Fruit fly (Drosophila melanogaster) whole organism, embryonic: Measurements from ENCODE around the gene Snx27.

Experiments
- Adf1 ChIP-seq: fragments of 200-800 bp; sonication (Bioruptor generic); IDR thresholded peaks from 2 replicates; pipeline ENCODE4 v1.3.6; 2022; ENCODE audit warnings: missing biosample characterization, missing genetic modification characterization
- BEAF-32 ChIP-seq: fragments of 200-800 bp; sonication (Bioruptor generic); optimal IDR thresholded peaks from 3 replicates; lab custom pipeline; 2017; ENCODE audit warnings: missing biosample characterization, missing genetic modification characterization, mild to moderate bottlenecking, moderate library complexity, missing genetic modification reagents
- Blimp-1 ChIP-seq: fragments of 200-800 bp; sonication (Bioruptor generic); optimal IDR thresholded peaks from 3 replicates; lab custom pipeline; 2018; ENCODE audit warnings: missing biosample characterization, missing genetic modification characterization, mild to moderate bottlenecking, moderate library complexity, missing genetic modification reagents
- Bteb2 ChIP-seq: fragments of 200-800 bp; sonication (Bioruptor generic); optimal IDR thresholded peaks from 2 replicates; lab custom pipeline; 2016; ENCODE audit warnings: missing biosample characterization, missing genetic modification characterization
- CG1024 ChIP-seq: fragments of 200-800 bp; sonication (Bioruptor generic); IDR thresholded peaks from 2 replicates; pipeline ENCODE4 v1.3.6; 2022; ENCODE audit warnings: missing biosample characterization, missing genetic modification characterization
- CG10565 ChIP-seq: fragments of 200-800 bp; sonication (Bioruptor generic); optimal IDR thresholded peaks from 3 replicates; lab custom pipeline; 2016; ENCODE audit warnings: missing biosample characterization, mild to moderate bottlenecking, missing genetic modification characterization
- CG11504 ChIP-seq: fragments of 200-800 bp; sonication (Bioruptor generic); optimal IDR thresholded peaks from 3 replicates; lab custom pipeline; 2019; ENCODE audit warnings: missing biosample characterization, mild to moderate bottlenecking, missing genetic modification characterization, moderate library complexity
- CG14667 ChIP-seq: fragments of 200-800 bp; sonication (Bioruptor generic); IDR thresholded peaks from 2 replicates; pipeline ENCODE4 v1.3.6; 2022; ENCODE audit warnings: missing biosample characterization, missing genetic modification characterization
- CG14965 ChIP-seq: fragments of 200-800 bp; sonication (Bioruptor generic); optimal IDR thresholded peaks from 2 replicates; lab custom pipeline; 2016; ENCODE audit warnings: missing biosample characterization, missing genetic modification characterization, borderline replicate concordance
- CG15011 ChIP-seq: fragments of 200-800 bp; sonication (Bioruptor generic); optimal IDR thresholded peaks from 3 replicates; lab custom pipeline; 2018; ENCODE audit warnings: missing biosample characterization, mild to moderate bottlenecking, missing genetic modification characterization
- CG17802 ChIP-seq: fragments of 200-800 bp; sonication (Bioruptor generic); optimal IDR thresholded peaks from 2 replicates; lab custom pipeline; 2018; ENCODE audit warnings: missing biosample characterization, mild to moderate bottlenecking, missing genetic modification characterization, moderate library complexity
- CG32532 ChIP-seq: fragments of 200-800 bp; sonication (Bioruptor generic); IDR thresholded peaks from 2 replicates; pipeline ENCODE4 v1.3.6; 2022; ENCODE audit warnings: missing biosample characterization, missing genetic modification characterization
- CG43689 ChIP-seq: fragments of 200-800 bp; sonication (Bioruptor generic); IDR thresholded peaks from 2 replicates; pipeline ENCODE4 v1.3.6; 2022; ENCODE audit warnings: missing biosample characterization, missing genetic modification characterization
- CG4404 ChIP-seq: fragments of 200-800 bp; sonication (Bioruptor generic); IDR thresholded peaks from 2 replicates; pipeline ENCODE4 v1.3.6; 2022; ENCODE audit warnings: missing biosample characterization, missing genetic modification characterization
- CG6683 ChIP-seq: fragments of 200-800 bp; sonication (Bioruptor generic); optimal IDR thresholded peaks from 2 replicates; lab custom pipeline; 2017; ENCODE audit warnings: missing biosample characterization, mild to moderate bottlenecking, missing genetic modification characterization, missing genetic modification reagents
- CG6791 ChIP-seq: fragments of 200-800 bp; sonication (Bioruptor generic); IDR thresholded peaks from 3 replicates; pipeline ENCODE4 v1.3.6; 2022; ENCODE audit warnings: missing biosample characterization, missing genetic modification characterization; ENCODE audit not compliant: partially characterized antibody
- CG6813 ChIP-seq: fragments of 200-800 bp; sonication (Bioruptor generic); optimal IDR thresholded peaks from 2 replicates; lab custom pipeline; 2017; ENCODE audit warnings: missing biosample characterization, missing genetic modification characterization, mild to moderate bottlenecking, moderate library complexity, missing genetic modification reagents
- CG8089 ChIP-seq: fragments of 200-800 bp; sonication (Bioruptor generic); optimal IDR thresholded peaks from 3 replicates; lab custom pipeline; 2016; ENCODE audit warnings: missing biosample characterization, missing genetic modification characterization
- CTCF ChIP-seq: fragments of 200-800 bp; sonication (Bioruptor generic); optimal IDR thresholded peaks from 2 replicates; lab custom pipeline; 2017; ENCODE audit warnings: missing biosample characterization, mild to moderate bottlenecking, missing genetic modification characterization, moderate library complexity
- Elba2 ChIP-seq: fragments of 200-800 bp; sonication (Bioruptor generic); optimal IDR thresholded peaks from 3 replicates; lab custom pipeline; 2016; ENCODE audit warnings: missing biosample characterization, missing genetic modification characterization
- Hr3 ChIP-seq: fragments of 200-800 bp; sonication (Bioruptor generic); optimal IDR thresholded peaks from 3 replicates; lab custom pipeline; 2016; ENCODE audit warnings: missing biosample characterization, missing genetic modification characterization
- MBD-R2 ChIP-seq: fragments of 200-800 bp; sonication (Bioruptor generic); IDR thresholded peaks from 2 replicates; pipeline ENCODE4 v1.3.6; 2022; ENCODE audit warnings: missing biosample characterization, missing genetic modification characterization
- Nf-YB ChIP-seq: fragments of 200-800 bp; sonication (Bioruptor generic); optimal IDR thresholded peaks from 3 replicates; lab custom pipeline; 2019; ENCODE audit warnings: missing biosample characterization, mild to moderate bottlenecking, missing genetic modification characterization, moderate library complexity
- Oaz ChIP-seq: fragments of 200-800 bp; sonication (Bioruptor generic); IDR thresholded peaks from 2 replicates; pipeline ENCODE4 v1.3.6; 2022; ENCODE audit warnings: missing biosample characterization, missing genetic modification characterization
- Oli ChIP-seq: fragments of 200-800 bp; sonication (Bioruptor generic); optimal IDR thresholded peaks from 2 replicates; lab custom pipeline; 2018; ENCODE audit warnings: missing biosample characterization, mild to moderate bottlenecking, missing genetic modification characterization, moderate library complexity
- ac ChIP-seq: fragments of 200-800 bp; sonication (Bioruptor generic); optimal IDR thresholded peaks from 3 replicates; lab custom pipeline; 2017; ENCODE audit warnings: missing biosample characterization, mild to moderate bottlenecking, missing genetic modification characterization
- cad ChIP-seq: fragments of >200 bp; optimal IDR thresholded peaks from 2 replicates; lab custom pipeline; 2017; ENCODE audit warnings: missing biosample characterization, missing genetic modification characterization
- chinmo ChIP-seq: fragments of 200-800 bp; sonication (Bioruptor generic); IDR thresholded peaks from 4 replicates; pipeline ENCODE4 v1.3.6; 2022; ENCODE audit warnings: missing biosample characterization, missing genetic modification characterization; ENCODE audit not compliant: partially characterized antibody
- cwo ChIP-seq: fragments of 200-800 bp; sonication (Bioruptor generic); optimal IDR thresholded peaks from 3 replicates; lab custom pipeline; 2017; ENCODE audit warnings: missing biosample characterization, missing genetic modification characterization, mild to moderate bottlenecking, moderate library complexity, missing genetic modification reagents
- dan ChIP-seq: fragments of 200-800 bp; sonication (Bioruptor generic); IDR thresholded peaks from 2 replicates; pipeline ENCODE4 v1.3.6; 2022; ENCODE audit warnings: missing biosample characterization, missing genetic modification characterization
- dimm ChIP-seq: fragments of 200-800 bp; sonication (Bioruptor generic); IDR thresholded peaks from 2 replicates; pipeline ENCODE4 v1.3.6; 2022; ENCODE audit warnings: missing biosample characterization, missing genetic modification characterization
- ems ChIP-seq: fragments of 200-800 bp; sonication (Bioruptor generic); optimal IDR thresholded peaks from 3 replicates; lab custom pipeline; 2016; ENCODE audit warnings: missing biosample characterization, missing genetic modification characterization
- ftz-f1 ChIP-seq: fragments of 200-800 bp; sonication (Bioruptor generic); optimal IDR thresholded peaks from 2 replicates; lab custom pipeline; 2016; ENCODE audit warnings: missing biosample characterization, missing genetic modification characterization
- gsb-n ChIP-seq: fragments of 200-800 bp; sonication (Bioruptor generic); optimal IDR thresholded peaks from 3 replicates; lab custom pipeline; 2018; ENCODE audit warnings: missing biosample characterization, mild to moderate bottlenecking, missing genetic modification characterization
- jing ChIP-seq: fragments of 200-800 bp; sonication (Bioruptor generic); optimal IDR thresholded peaks from 2 replicates; lab custom pipeline; 2018; ENCODE audit warnings: missing biosample characterization, mild to moderate bottlenecking, missing genetic modification characterization
- knrl ChIP-seq: fragments of 200-800 bp; sonication (Bioruptor generic); IDR thresholded peaks from 3 replicates; pipeline ENCODE4 v1.3.6; 2022; ENCODE audit warnings: missing biosample characterization, missing genetic modification characterization; ENCODE audit not compliant: partially characterized antibody
- lmd ChIP-seq: fragments of 200-800 bp; sonication (Bioruptor generic); IDR thresholded peaks from 2 replicates; pipeline ENCODE4 v1.3.6; 2022; ENCODE audit warnings: missing biosample characterization, missing genetic modification characterization
- nerfin-2 ChIP-seq: fragments of 200-800 bp; sonication (Bioruptor generic); IDR thresholded peaks from 2 replicates; pipeline ENCODE4 v1.3.6; 2022; ENCODE audit warnings: missing biosample characterization, missing genetic modification characterization; ENCODE audit not compliant: partially characterized antibody
- pum ChIP-seq: fragments of 200-800 bp; sonication (Bioruptor generic); optimal IDR thresholded peaks from 2 replicates; lab custom pipeline; 2016; ENCODE audit warnings: missing biosample characterization, missing genetic modification characterization
- ro ChIP-seq: fragments of 200-800 bp; sonication (Bioruptor generic); IDR thresholded peaks from 2 replicates; pipeline ENCODE4 v1.3.6; 2022; ENCODE audit warnings: missing biosample characterization, missing genetic modification characterization
- seq ChIP-seq: fragments of 200-800 bp; sonication (Bioruptor generic); IDR thresholded peaks from 2 replicates; pipeline ENCODE4 v1.3.6; 2022; ENCODE audit warnings: missing biosample characterization, missing genetic modification characterization
- sim ChIP-seq: fragments of 200-800 bp; sonication (Bioruptor generic); IDR thresholded peaks from 2 replicates; pipeline ENCODE4 v1.3.6; 2022; ENCODE audit warnings: missing biosample characterization, missing genetic modification characterization
- sna ChIP-seq: fragments of 200-800 bp; sonication (Bioruptor generic); IDR thresholded peaks from 2 replicates; pipeline ENCODE4 v1.3.6; 2022; ENCODE audit warnings: missing biosample characterization, missing genetic modification characterization; ENCODE audit not compliant: partially characterized antibody
- sqz ChIP-seq: fragments of 200-800 bp; sonication (Bioruptor generic); optimal IDR thresholded peaks from 3 replicates; lab custom pipeline; 2018; ENCODE audit warnings: missing biosample characterization, mild to moderate bottlenecking, missing genetic modification characterization
- stwl ChIP-seq: fragments of 200-800 bp; sonication (Bioruptor generic); optimal IDR thresholded peaks from 3 replicates; lab custom pipeline; 2018; ENCODE audit warnings: missing biosample characterization, mild to moderate bottlenecking, missing genetic modification characterization, moderate library complexity
- tgo ChIP-seq: fragments of 200-800 bp; sonication (Bioruptor generic); IDR thresholded peaks from 3 replicates; pipeline ENCODE4 v1.3.6; 2022; ENCODE audit warnings: missing biosample characterization, missing genetic modification characterization
- tna ChIP-seq: fragments of 200-800 bp; sonication (Bioruptor generic); IDR thresholded peaks from 2 replicates; pipeline ENCODE4 v1.3.6; 2022; ENCODE audit warnings: missing biosample characterization, missing genetic modification characterization; ENCODE audit not compliant: partially characterized antibody
- trem ChIP-seq: fragments of 200-800 bp; optimal IDR thresholded peaks from 3 replicates; lab custom pipeline; 2019; ENCODE audit warnings: missing biosample characterization, mild to moderate bottlenecking, missing genetic modification characterization, moderate library complexity
- wor ChIP-seq: fragments of 200-800 bp; sonication (Bioruptor generic); IDR thresholded peaks from 2 replicates; pipeline ENCODE4 v1.3.6; 2022; ENCODE audit warnings: missing biosample characterization, missing genetic modification characterization

Gene Snx27

DNA sequence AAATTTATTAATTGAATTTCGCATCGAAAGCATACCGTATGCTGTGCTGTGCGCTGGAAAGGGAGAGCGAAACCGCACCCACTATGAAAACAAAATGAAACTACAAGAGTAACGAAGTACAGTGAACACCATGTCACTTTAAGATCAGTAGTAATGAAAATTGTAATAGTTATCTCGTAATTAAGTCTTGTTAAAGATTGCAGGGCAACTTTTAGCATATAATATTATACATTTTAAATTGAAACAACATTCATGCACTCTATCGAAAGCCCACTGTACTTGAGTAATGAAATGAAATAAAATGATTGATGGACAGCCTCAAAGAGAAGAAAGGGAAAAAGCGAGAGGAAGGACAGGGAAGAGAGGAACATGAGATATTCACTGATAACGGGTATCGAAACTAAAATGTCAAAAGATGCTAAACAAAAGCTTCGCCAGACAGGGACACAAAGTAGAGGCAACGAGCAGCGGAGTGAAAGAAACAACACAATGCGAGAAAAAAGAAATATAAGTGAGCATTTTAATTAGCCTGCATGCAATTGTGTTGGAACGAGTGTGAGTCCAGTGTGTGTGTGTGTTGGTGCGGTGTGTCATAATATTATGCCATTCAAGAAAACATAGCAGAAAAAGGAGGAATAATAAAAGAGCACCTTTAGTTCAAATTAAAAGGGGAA, 2.4 kb downstream of the Snx27 start (continued):
- TF ChIP-seq Nf-YB (GFP tag; lab: Kevin White, UChicago), result peak; percentile 50
- TF ChIP-seq wor, result no peak
- 0 out of 2 replicates have a peak, but pooled peaks have one; percentile 32 for TF ChIP-seq Adf1 (GFP tag; lab: Robert Waterston, UW)
- TF ChIP-seq ftz-f1 (GFP tag; lab: Kevin White, UChicago), result no peak
- TF ChIP-seq CG10565 (GFP tag; lab: Kevin White, UChicago), result no peak
- 0 out of 2 replicates have a peak, but pooled peaks have one; percentile 14 for TF ChIP-seq CG43689 (GFP tag; lab: Robert Waterston, UW)
- TF ChIP-seq Oli, result peak; percentile 86
- peak; percentile 82 for TF ChIP-seq CG32532 (GFP tag; lab: Robert Waterston, UW)
- no peak for TF ChIP-seq sim (GFP tag; lab: Robert Waterston, UW)
- peak; percentile 51 for TF ChIP-seq ems (GFP tag; lab: Kevin White, UChicago)
- TF ChIP-seq knrl (GFP tag; lab: Robert Waterston, UW), result no peak
- no peak for TF ChIP-seq CTCF (GFP tag; lab: Kevin White, UChicago)
- TF ChIP-seq CG6813, result peak; percentile 58
- no peak for TF ChIP-seq tna (GFP tag; lab: Robert Waterston, UW)
- TF ChIP-seq CG15011, result peak; percentile 43
- no peak for TF ChIP-seq CG6791 (GFP tag; lab: Robert Waterston, UW)
- TF ChIP-seq jing, result peak; percentile 51
- TF ChIP-seq trem (tag; lab: Kevin White, UChicago), result peak; percentile 2
- TF ChIP-seq chinmo, result no peak
- peak; percentile 67 for TF ChIP-seq cwo (GFP tag; lab: Kevin White, UChicago)
- no peak for TF ChIP-seq nerfin-2 (GFP tag; lab: Robert Waterston, UW)
- peak; percentile 48; the same call in 1 of the 2 replicates for TF ChIP-seq CG1024 (GFP tag; lab: Robert Waterston, UW)
- no peak for TF ChIP-seq Elba2 (GFP tag; lab: Kevin White, UChicago)
- peak; percentile 67 for TF ChIP-seq Blimp-1
- peak; percentile 71 for TF ChIP-seq Hr3 (GFP tag; lab: Kevin White, UChicago)
- TF ChIP-seq sqz (GFP tag; lab: Kevin White, UChicago), result no peak
- peak; percentile 80 for TF ChIP-seq lmd (GFP tag; lab: Robert Waterston, UW)
- TF ChIP-seq gsb-n (tag; lab: Kevin White, UChicago), result peak; percentile 74
- peak; percentile 47 for TF ChIP-seq CG4404 (GFP tag; lab: Robert Waterston, UW)
- TF ChIP-seq dan (GFP tag; lab: Robert Waterston, UW), result 0 out of 2 replicates have a peak, but pooled peaks have one; percentile 30
- peak; percentile 57 for TF ChIP-seq Bteb2 (GFP tag; lab: Kevin White, UChicago)
- no peak for TF ChIP-seq sna
- peak; percentile 60 for TF ChIP-seq pum
- TF ChIP-seq dimm, result peak; percentile 72
- 0 out of 2 replicates have a peak, but pooled peaks have one; percentile 13 for TF ChIP-seq ro
- no peak for TF ChIP-seq ac (GFP tag; lab: Kevin White, UChicago)
- TF ChIP-seq stwl, result no peak
- no peak for TF ChIP-seq cad (GFP tag; lab: Kevin White, UChicago)
- TF ChIP-seq MBD-R2 (GFP tag; lab: Robert Waterston, UW), result peak; percentile 47; the same call in 1 of the 2 replicates
- no peak for TF ChIP-seq CG17802
- TF ChIP-seq BEAF-32 (GFP tag; lab: Kevin White, UChicago), result no peak
- TF ChIP-seq seq (GFP tag; lab: Robert Waterston, UW), result peak; percentile 71
- TF ChIP-seq CG11504 (tag; lab: Kevin White, UChicago), result peak; percentile 87
- TF ChIP-seq Oaz, result 0 out of 2 replicates have a peak, but pooled peaks have one; percentile 19
- TF ChIP-seq CG6683 (GFP tag; lab: Kevin White, UChicago), result peak; percentile 29
- peak; percentile 67; the same call in 1 of the 2 replicates for TF ChIP-seq CG14667 (GFP tag; lab: Robert Waterston, UW)
- peak; percentile 36 for TF ChIP-seq CG8089 (GFP tag; lab: Kevin White, UChicago)
- TF ChIP-seq tgo (GFP tag; lab: Robert Waterston, UW), result peak; percentile 83
- no peak for TF ChIP-seq CG14965 (GFP tag; lab: Kevin White, UChicago)
